Worm (Caenorhabditis elegans) whole organism, young adult: ENCODE data around the gene efk-1.

Source experiments
- F10E7.11 ChIP-seq: sonication (generic microtip); optimal IDR thresholded peaks from 2 replicates; lab custom pipeline; 2017; ENCODE audit warnings: mild to moderate bottlenecking, missing genetic modification characterization, moderate library complexity, missing compliant biosample characterization
- F23B12.7 ChIP-seq: sonication (generic microtip); optimal IDR thresholded peaks from 2 replicates; lab custom pipeline; 2017; ENCODE audit warnings: missing genetic modification characterization, mild to moderate bottlenecking, missing compliant biosample characterization, antibody characterized with exemption, moderate library complexity; ENCODE audit not compliant: insufficient read depth
- F49E8.2 ChIP-seq: sonication (generic microtip); optimal IDR thresholded peaks from 3 replicates; lab custom pipeline; 2017; ENCODE audit warnings: missing genetic modification characterization, mild to moderate bottlenecking, missing compliant biosample characterization, antibody characterized with exemption, moderate library complexity; ENCODE audit not compliant: insufficient read depth
- T07F8.4 ChIP-seq: sonication (generic microtip); optimal IDR thresholded peaks from 2 replicates; lab custom pipeline; 2016; ENCODE audit warnings: mild to moderate bottlenecking, missing genetic modification characterization, moderate library complexity, missing compliant biosample characterization
- Y67H2A.10 ChIP-seq: fragments of 200-800 bp; sonication (Bioruptor generic); conservative IDR thresholded peaks from 2 replicates; pipeline ENCODE4 v1.3.6; 2022; ENCODE audit warnings: missing genetic modification reagents, missing genetic modification characterization, missing compliant biosample characterization
- him-1 ChIP-seq: sonication (generic microtip); optimal IDR thresholded peaks from 2 replicates; lab custom pipeline; 2016; ENCODE audit warnings: missing genotype, missing genetic modification reagents, missing genetic modification characterization, missing compliant biosample characterization
- let-607 ChIP-seq, 2 experiments: fragments of 200-800 bp in 1 of 2; sonication (Bioruptor generic) in 1 of 2; sonication (generic microtip) in 1 of 2; optimal IDR thresholded peaks; 2 replicates each; lab custom pipeline; 2016 to 2018; ENCODE audit warnings: mild to moderate bottlenecking in 2 of 2, missing compliant biosample characterization in 2 of 2, missing genetic modification characterization in 2 of 2, moderate library complexity in 2 of 2, missing genotype in 1 of 2
- lin-26 ChIP-seq: fragments of 200-800 bp; sonication (Bioruptor generic); IDR thresholded peaks from 2 replicates; pipeline ENCODE4 v1.3.6; 2022; ENCODE audit warnings: missing genetic modification reagents, missing genetic modification characterization, missing compliant biosample characterization
- nfya-2 ChIP-seq: fragments of 200-800 bp; sonication (Bioruptor generic); IDR thresholded peaks from 2 replicates; pipeline ENCODE4 v1.3.6; 2022; ENCODE audit warnings: missing genetic modification reagents, missing genetic modification characterization, missing compliant biosample characterization
- sdz-38 ChIP-seq: sonication (generic microtip); optimal IDR thresholded peaks from 2 replicates; lab custom pipeline; 2016; ENCODE audit warnings: missing genotype, missing genetic modification characterization, missing compliant biosample characterization
- snpc-1.1 ChIP-seq: sonication (generic microtip); optimal IDR thresholded peaks from 2 replicates; lab custom pipeline; 2017; ENCODE audit warnings: missing genetic modification characterization, mild to moderate bottlenecking, missing compliant biosample characterization, antibody characterized with exemption, moderate library complexity, missing genotype, missing genetic modification reagents; ENCODE audit not compliant: insufficient read depth
- unc-130 ChIP-seq: sonication (generic microtip); optimal IDR thresholded peaks from 2 replicates; lab custom pipeline; 2016; ENCODE audit warnings: missing genetic modification reagents, missing genetic modification characterization, missing compliant biosample characterization
- unc-62 ChIP-seq: fragments of 150-350 bp; optimal IDR thresholded peaks from 2 replicates; lab custom pipeline; 2014; ENCODE audit warnings: missing biosample characterization, missing genetic modification reagents, missing genetic modification characterization
- ztf-6 ChIP-seq: fragments of 200-800 bp; sonication (Bioruptor generic); IDR thresholded peaks from 2 replicates; pipeline ENCODE4 v1.3.6; 2022; ENCODE audit warnings: missing genetic modification reagents, missing genetic modification characterization, missing compliant biosample characterization

DNA sequence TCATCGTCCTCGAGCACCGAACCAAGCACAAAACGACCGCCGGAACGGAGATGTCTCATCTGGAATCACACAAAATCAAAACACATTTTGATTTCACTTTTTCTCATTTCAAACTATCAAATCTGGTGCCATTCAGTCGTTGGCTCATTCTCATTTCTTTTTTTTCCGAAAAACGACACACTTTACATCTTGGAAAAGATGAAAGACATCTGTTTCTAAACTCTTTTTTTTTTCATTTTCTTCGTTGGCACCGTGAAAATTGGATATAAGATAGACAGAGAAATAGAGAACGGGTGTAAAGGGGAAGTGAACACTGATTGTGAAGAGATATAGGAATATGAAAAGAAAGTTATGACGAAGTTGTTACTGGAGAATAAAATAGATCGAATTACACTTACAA lies 12.6 kb downstream of the efk-1 start:
- TF ChIP-seq him-1 (tag; lab: Kevin White, UChicago) (no peak), nfya-2 (GFP tag; lab: Robert Waterston, UW) (no peak), lin-26 (no peak), unc-130 (GFP tag; lab: Kevin White, UChicago) (no peak), F49E8.2 (tag; lab: Kevin White, UChicago) (no peak), unc-62 (GFP tag; lab: Kevin White, UChicago) (no peak), F10E7.11 (tag; lab: Kevin White, UChicago) (no peak), ztf-6 (GFP tag; lab: Robert Waterston, UW) (no peak), F23B12.7 (tag; lab: Kevin White, UChicago) (no peak), T07F8.4 (tag; lab: Kevin White, UChicago) (no peak), Y67H2A.10 (no peak), let-607 (tag; optimal IDR thresholded peaks at IDR 0.05; lab: Kevin White, UChicago) (no peak), sdz-38 (tag; lab: Kevin White, UChicago) (no peak), snpc-1.1 (tag; lab: Kevin White, UChicago) (no peak)
